Worm (Caenorhabditis elegans) whole organism, midembryonic: Measurements from ENCODE around the gene ver-4.

ENCODE experiments used
- cog-1 ChIP-seq: sonication (generic microtip); optimal IDR thresholded peaks from 2 replicates; lab custom pipeline; 2016; ENCODE audit warnings: missing genetic modification characterization, missing compliant biosample characterization
- flt-1 ChIP-seq: fragments of 200-800 bp; sonication (Bioruptor generic); IDR thresholded peaks from 2 replicates; pipeline ENCODE4 v1.3.6; 2022; ENCODE audit warnings: missing genetic modification characterization, missing compliant biosample characterization
- med-1 ChIP-seq: sonication (generic microtip); optimal IDR thresholded peaks from 2 replicates; lab custom pipeline; 2017; ENCODE audit warnings: missing genetic modification characterization, mild to moderate bottlenecking, missing compliant biosample characterization, antibody characterized with exemption, missing genetic modification reagents; ENCODE audit not compliant: insufficient read depth
- tab-1 ChIP-seq: fragments of 200-800 bp; sonication (Bioruptor generic); IDR thresholded peaks from 2 replicates; pipeline ENCODE4 v1.3.6; 2022; ENCODE audit warnings: missing genetic modification characterization, missing compliant biosample characterization
- ztf-29 ChIP-seq: fragments of 200-800 bp; sonication (Bioruptor generic); IDR thresholded peaks from 2 replicates; pipeline ENCODE4 v1.3.6; 2022; ENCODE audit warnings: missing genetic modification reagents, missing genetic modification characterization, missing compliant biosample characterization

- TF ChIP-seq flt-1 (GFP tag; lab: Robert Waterston, UW) = no peak
- no peak for TF ChIP-seq med-1 (GFP tag; lab: Kevin White, UChicago)
- no peak for TF ChIP-seq cog-1 (tag; lab: Kevin White, UChicago)
- TF ChIP-seq tab-1 (GFP tag; lab: Robert Waterston, UW) = no peak
- no peak for TF ChIP-seq ztf-29 (GFP tag; lab: Robert Waterston, UW)
These were observed 33.9 kb downstream of the ver-4 start, which contains the start of gene egl-15 for ce11 chrX:11016100-11016499.
